Fruit fly (Drosophila melanogaster) whole organism, embryonic: ENCODE data around the gene CG3224.

ENCODE experiments used
- CG12769 ChIP-seq: fragments of 200-800 bp; sonication (Bioruptor generic); optimal IDR thresholded peaks from 2 replicates; lab custom pipeline; 2019; ENCODE audit warnings: missing biosample characterization, mild to moderate bottlenecking, missing genetic modification characterization, moderate library complexity
- CG12942 ChIP-seq: fragments of 200-800 bp; sonication (Bioruptor generic); optimal IDR thresholded peaks from 3 replicates; lab custom pipeline; 2016; ENCODE audit warnings: missing biosample characterization, missing genetic modification characterization
- CG15514 ChIP-seq: fragments of 200-800 bp; sonication (Bioruptor generic); optimal IDR thresholded peaks from 3 replicates; lab custom pipeline; 2017; ENCODE audit warnings: missing biosample characterization, missing genetic modification characterization, mild to moderate bottlenecking, moderate library complexity, missing genetic modification reagents
- CG1603 ChIP-seq: fragments of 200-800 bp; sonication (Bioruptor generic); optimal IDR thresholded peaks from 2 replicates; lab custom pipeline; 2019; ENCODE audit warnings: missing biosample characterization, mild to moderate bottlenecking, missing genetic modification characterization, moderate library complexity
- CG2199 ChIP-seq: fragments of 200-800 bp; sonication (Bioruptor generic); IDR thresholded peaks from 3 replicates; pipeline ENCODE4 v1.3.6; 2022; ENCODE audit warnings: missing biosample characterization, missing genetic modification characterization
- CG2678 ChIP-seq: fragments of 200-800 bp; sonication (Bioruptor generic); optimal IDR thresholded peaks from 3 replicates; lab custom pipeline; 2019; ENCODE audit warnings: missing biosample characterization, mild to moderate bottlenecking, missing genetic modification characterization, moderate library complexity
- CG30020 ChIP-seq: fragments of 200-800 bp; optimal IDR thresholded peaks from 2 replicates; lab custom pipeline; 2019; ENCODE audit warnings: missing biosample characterization, mild to moderate bottlenecking, missing genetic modification characterization, moderate library complexity
- CG7786 ChIP-seq: fragments of 200-800 bp; sonication (Bioruptor generic); optimal IDR thresholded peaks from 2 replicates; lab custom pipeline; 2016; ENCODE audit warnings: missing biosample characterization, missing genetic modification characterization
- CG8290 ChIP-seq, 3 experiments: fragments of 200-800 bp; sonication (Bioruptor generic); optimal IDR thresholded peaks; 2 replicates each; lab custom pipeline; 2016 to 2019; ENCODE audit warnings: missing biosample characterization in 3 of 3, missing genetic modification characterization in 3 of 3, mild to moderate bottlenecking in 2 of 3, moderate library complexity in 1 of 3
- CG9437 ChIP-seq: fragments of 200-800 bp; sonication (Bioruptor generic); optimal IDR thresholded peaks from 2 replicates; lab custom pipeline; 2018; ENCODE audit warnings: missing biosample characterization, mild to moderate bottlenecking, missing genetic modification characterization
- CrebB ChIP-seq: fragments of 200-800 bp; sonication (Bioruptor generic); optimal IDR thresholded peaks from 3 replicates; lab custom pipeline; 2018; ENCODE audit warnings: missing biosample characterization, mild to moderate bottlenecking, missing genetic modification characterization
- Dfd ChIP-seq, 2 experiments: fragments of >200 bp; optimal IDR thresholded peaks; 2 replicates each; lab custom pipeline; 2017; ENCODE audit warnings: missing biosample characterization in 2 of 2, missing genetic modification characterization in 2 of 2
- Drgx ChIP-seq: fragments of 200-800 bp; sonication (Bioruptor generic); IDR thresholded peaks from 2 replicates; pipeline ENCODE4 v1.3.6; 2022; ENCODE audit warnings: missing biosample characterization, missing genetic modification characterization
- Elba2 ChIP-seq: fragments of 200-800 bp; sonication (Bioruptor generic); optimal IDR thresholded peaks from 3 replicates; lab custom pipeline; 2016; ENCODE audit warnings: missing biosample characterization, missing genetic modification characterization
- GATAe ChIP-seq: fragments of 200-800 bp; sonication (Bioruptor generic); conservative IDR thresholded peaks from 2 replicates; pipeline ENCODE4 v1.3.6; 2022; ENCODE audit warnings: missing biosample characterization, missing genetic modification characterization
- HLH4C ChIP-seq: fragments of 200-800 bp; sonication (Bioruptor generic); IDR thresholded peaks from 3 replicates; pipeline ENCODE4 v1.3.6; 2022; ENCODE audit warnings: missing biosample characterization, missing genetic modification characterization; ENCODE audit not compliant: partially characterized antibody
- HmgZ ChIP-seq: fragments of 200-800 bp; sonication (Bioruptor generic); optimal IDR thresholded peaks from 2 replicates; lab custom pipeline; 2018; ENCODE audit warnings: missing biosample characterization, mild to moderate bottlenecking, missing genetic modification characterization
- Hmr ChIP-seq: fragments of 200-800 bp; sonication (Bioruptor generic); optimal IDR thresholded peaks from 3 replicates; lab custom pipeline; 2017; ENCODE audit warnings: mild to moderate bottlenecking, missing biosample characterization, missing genetic modification reagents, missing genetic modification characterization
- MBD-R2 ChIP-seq: fragments of 200-800 bp; sonication (Bioruptor generic); IDR thresholded peaks from 2 replicates; pipeline ENCODE4 v1.3.6; 2022; ENCODE audit warnings: missing biosample characterization, missing genetic modification characterization
- Med ChIP-seq: fragments of 200-800 bp; sonication (Bioruptor generic); peaks from one replicate; lab custom pipeline; 2016; ENCODE audit warnings: missing biosample characterization, missing genetic modification characterization, mild to moderate bottlenecking, inconsistent platforms, moderate library complexity
- Pdp1 ChIP-seq, 2 experiments: fragments of 200-800 bp; sonication (Bioruptor generic); optimal IDR thresholded peaks; 3 replicates each; lab custom pipeline; 2016; ENCODE audit warnings: missing biosample characterization in 2 of 2, missing genetic modification characterization in 2 of 2, mild to moderate bottlenecking in 1 of 2, moderate library complexity in 1 of 2
- Ssrp ChIP-seq: fragments of 200-800 bp; sonication (Bioruptor generic); optimal IDR thresholded peaks from 2 replicates; lab custom pipeline; 2018; ENCODE audit warnings: missing biosample characterization, mild to moderate bottlenecking, missing genetic modification characterization, moderate library complexity
- Trl ChIP-seq, 3 experiments: fragments of >200 bp in 2 of 3; fragments of 200-800 bp in 1 of 3; sonication (Bioruptor generic) in 1 of 3; optimal IDR thresholded peaks; 2 replicates in 1 of 3; 3 replicates in 2 of 3; lab custom pipeline; 2016 to 2017; ENCODE audit warnings: missing biosample characterization in 1 of 3, missing genetic modification characterization in 1 of 3
- bsh ChIP-seq, 2 experiments: fragments of 200-800 bp; sonication (Bioruptor generic); optimal IDR thresholded peaks; 2 replicates each; lab custom pipeline; 2017 to 2018; ENCODE audit warnings: mild to moderate bottlenecking in 2 of 2, missing biosample characterization in 2 of 2, missing genetic modification characterization in 2 of 2, moderate library complexity in 1 of 2
- caup ChIP-seq: fragments of 200-800 bp; sonication (Bioruptor generic); optimal IDR thresholded peaks from 3 replicates; lab custom pipeline; 2017; ENCODE audit warnings: missing biosample characterization, mild to moderate bottlenecking, missing genetic modification characterization, moderate library complexity; ENCODE audit not compliant: severe bottlenecking
- crc ChIP-seq: fragments of 200-800 bp; sonication (Bioruptor generic); optimal IDR thresholded peaks from 2 replicates; lab custom pipeline; 2016; ENCODE audit warnings: missing biosample characterization, missing genetic modification characterization
- crol ChIP-seq: fragments of 200-800 bp; sonication (Bioruptor generic); IDR thresholded peaks from 2 replicates; pipeline ENCODE4 v1.3.6; 2022; ENCODE audit warnings: missing biosample characterization, missing genetic modification characterization
- dmrt11E ChIP-seq: fragments of 200-800 bp; sonication (Bioruptor generic); optimal IDR thresholded peaks from 3 replicates; lab custom pipeline; 2018; ENCODE audit warnings: missing biosample characterization, mild to moderate bottlenecking, missing genetic modification characterization, moderate library complexity
- grau ChIP-seq: fragments of 200-800 bp; optimal IDR thresholded peaks from 3 replicates; lab custom pipeline; 2019; ENCODE audit warnings: missing biosample characterization, mild to moderate bottlenecking, missing genetic modification characterization, moderate library complexity
- kni ChIP-seq: fragments of 200-800 bp; sonication (Bioruptor generic); optimal IDR thresholded peaks from 3 replicates; lab custom pipeline; 2017; ENCODE audit warnings: mild to moderate bottlenecking, missing biosample characterization, missing genetic modification reagents, missing genetic modification characterization
- lab ChIP-seq: fragments of 200-800 bp; sonication (Bioruptor generic); optimal IDR thresholded peaks from 3 replicates; lab custom pipeline; 2017; ENCODE audit warnings: missing biosample characterization, missing genetic modification characterization, mild to moderate bottlenecking, moderate library complexity, missing genetic modification reagents
- mirr ChIP-seq: fragments of 200-800 bp; sonication (Bioruptor generic); optimal IDR thresholded peaks from 3 replicates; lab custom pipeline; 2018; ENCODE audit warnings: missing biosample characterization, mild to moderate bottlenecking, missing genetic modification characterization
- nom ChIP-seq: fragments of 200-800 bp; sonication (Bioruptor generic); optimal IDR thresholded peaks from 2 replicates; lab custom pipeline; 2017; ENCODE audit warnings: missing biosample characterization, missing genetic modification characterization, mild to moderate bottlenecking, moderate library complexity, missing genetic modification reagents
- prd ChIP-seq, 3 experiments: fragments of >200 bp in 2 of 3; fragments of 200-800 bp in 1 of 3; sonication (Bioruptor generic) in 1 of 3; optimal IDR thresholded peaks in 2 of 3; IDR thresholded peaks in 1 of 3; 2 replicates in 2 of 3; 3 replicates in 1 of 3; pipeline versions ENCODE4 v1.3.6 to Lab custom; 2017 to 2022; ENCODE audit warnings: missing biosample characterization in 1 of 3, missing genetic modification characterization in 1 of 3
- psq ChIP-seq: fragments of 200-800 bp; sonication (Bioruptor generic); optimal IDR thresholded peaks from 2 replicates; lab custom pipeline; 2017; ENCODE audit warnings: missing biosample characterization, missing genetic modification characterization
- sisA ChIP-seq: fragments of 200-800 bp; sonication (Bioruptor generic); IDR thresholded peaks from 2 replicates; pipeline ENCODE4 v1.3.6; 2022; ENCODE audit warnings: missing biosample characterization, missing genetic modification characterization
- stc ChIP-seq: fragments of 200-800 bp; sonication (Bioruptor generic); IDR thresholded peaks from 2 replicates; pipeline ENCODE4 v1.3.6; 2022; ENCODE audit warnings: missing biosample characterization, missing genetic modification characterization
- sug ChIP-seq: fragments of 200-800 bp; optimal IDR thresholded peaks from 2 replicates; lab custom pipeline; 2019; ENCODE audit warnings: missing biosample characterization, mild to moderate bottlenecking, missing genetic modification characterization, moderate library complexity
- tna ChIP-seq: fragments of 200-800 bp; sonication (Bioruptor generic); IDR thresholded peaks from 2 replicates; pipeline ENCODE4 v1.3.6; 2022; ENCODE audit warnings: missing biosample characterization, missing genetic modification characterization; ENCODE audit not compliant: partially characterized antibody
- toy ChIP-seq: fragments of 200-800 bp; sonication (Bioruptor generic); IDR thresholded peaks from 2 replicates; pipeline ENCODE4 v1.3.6; 2022; ENCODE audit warnings: missing biosample characterization, missing genetic modification characterization
- wdn ChIP-seq: fragments of 200-800 bp; sonication (Bioruptor generic); IDR thresholded peaks from 2 replicates; pipeline ENCODE4 v1.3.6; 2022; ENCODE audit warnings: missing biosample characterization, missing genetic modification characterization

CG3224 gene

DNA sequence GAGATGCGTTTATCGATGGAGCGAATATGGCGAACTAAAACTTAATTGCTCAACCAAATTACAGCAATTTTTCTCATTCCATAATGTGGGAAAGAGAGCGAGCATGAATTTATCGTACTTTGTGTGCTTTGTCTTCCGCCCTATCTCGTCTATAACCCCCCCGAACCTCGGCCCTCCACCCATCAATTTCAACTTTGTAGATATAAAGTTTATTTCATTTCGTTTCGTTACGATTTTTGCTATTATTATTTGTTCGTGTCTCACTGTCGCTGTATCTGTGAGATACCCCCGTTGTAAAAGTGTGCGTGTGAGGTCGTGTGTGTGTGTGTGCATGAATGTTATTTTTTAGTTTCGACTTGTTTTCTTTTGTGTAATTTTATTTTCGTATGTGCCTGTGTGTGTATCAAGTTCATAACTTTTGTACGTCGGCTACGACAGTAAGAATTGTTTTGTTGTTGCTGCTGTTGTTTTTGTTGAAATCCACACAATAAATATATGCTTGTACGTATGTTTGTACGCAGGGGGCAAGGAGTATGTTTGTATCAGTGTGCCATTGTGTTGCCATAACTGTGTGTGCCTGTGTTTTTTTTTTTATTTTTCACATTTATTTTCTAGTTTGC, 47.4 kb upstream of the CG3224 start (continued):
- TF ChIP-seq mirr (GFP tag; lab: Kevin White, UChicago) = peak; percentile 91
- peak; percentile 13 for TF ChIP-seq sug (tag; lab: Kevin White, UChicago)
- TF ChIP-seq tna (GFP tag; lab: Robert Waterston, UW) = no peak
- no peak for TF ChIP-seq HmgZ (tag; lab: Kevin White, UChicago)
- peak; percentile 32 for TF ChIP-seq lab (GFP tag; lab: Kevin White, UChicago)
- TF ChIP-seq Pdp1 (GFP tag; optimal IDR thresholded peaks at IDR 0.05; lab: Kevin White, UChicago) = peak in 1 of 2 experiments; percentile 15
- peak; percentile 66 for TF ChIP-seq Med
- TF ChIP-seq HLH4C (GFP tag; lab: Robert Waterston, UW) = peak; percentile 45; the same call in 1 of the 3 replicates
- no peak for TF ChIP-seq CrebB (tag; lab: Kevin White, UChicago)
- TF ChIP-seq caup (GFP tag; lab: Kevin White, UChicago) = peak; percentile 23
- TF ChIP-seq Elba2 (GFP tag; lab: Kevin White, UChicago) = no peak

DNA sequence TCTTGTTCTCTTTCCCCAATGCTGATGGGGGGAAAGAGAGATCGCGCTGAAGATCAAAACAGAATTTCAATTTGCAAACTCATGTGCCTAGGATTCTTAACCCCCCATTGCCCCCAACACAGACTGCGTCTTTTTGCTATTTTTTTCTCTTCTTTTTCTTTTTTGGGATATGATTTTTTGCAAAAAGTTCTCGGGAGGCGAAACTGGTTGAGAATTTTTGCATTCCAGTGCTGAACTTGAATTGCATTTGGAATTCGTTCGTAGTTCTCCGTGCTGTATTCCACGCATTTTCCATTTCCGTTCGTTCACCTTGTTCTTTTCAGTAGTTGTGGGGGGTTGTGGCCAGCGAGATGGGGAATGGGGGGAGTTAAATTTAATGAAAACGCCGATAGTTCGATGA, 46.9 kb upstream of the CG3224 start:
- peak in 1 of 2 experiments; percentile 8 for TF ChIP-seq Trl (optimal IDR thresholded peaks at IDR 0.05; lab: Kevin White, UChicago)
- no peak for TF ChIP-seq Trl (GFP tag; optimal IDR thresholded peaks at IDR 0.05; lab: Kevin White, UChicago)
- no peak for TF ChIP-seq CG12942 (GFP tag; lab: Kevin White, UChicago)
- TF ChIP-seq nom = peak; percentile 87
- TF ChIP-seq Drgx (GFP tag; lab: Robert Waterston, UW) = peak; percentile 56
- no peak for TF ChIP-seq toy (GFP tag; lab: Robert Waterston, UW)
- TF ChIP-seq bsh (GFP tag; optimal IDR thresholded peaks at IDR 0.05; lab: Kevin White, UChicago) = peak in 1 of 2 experiments; percentile 73

DNA sequence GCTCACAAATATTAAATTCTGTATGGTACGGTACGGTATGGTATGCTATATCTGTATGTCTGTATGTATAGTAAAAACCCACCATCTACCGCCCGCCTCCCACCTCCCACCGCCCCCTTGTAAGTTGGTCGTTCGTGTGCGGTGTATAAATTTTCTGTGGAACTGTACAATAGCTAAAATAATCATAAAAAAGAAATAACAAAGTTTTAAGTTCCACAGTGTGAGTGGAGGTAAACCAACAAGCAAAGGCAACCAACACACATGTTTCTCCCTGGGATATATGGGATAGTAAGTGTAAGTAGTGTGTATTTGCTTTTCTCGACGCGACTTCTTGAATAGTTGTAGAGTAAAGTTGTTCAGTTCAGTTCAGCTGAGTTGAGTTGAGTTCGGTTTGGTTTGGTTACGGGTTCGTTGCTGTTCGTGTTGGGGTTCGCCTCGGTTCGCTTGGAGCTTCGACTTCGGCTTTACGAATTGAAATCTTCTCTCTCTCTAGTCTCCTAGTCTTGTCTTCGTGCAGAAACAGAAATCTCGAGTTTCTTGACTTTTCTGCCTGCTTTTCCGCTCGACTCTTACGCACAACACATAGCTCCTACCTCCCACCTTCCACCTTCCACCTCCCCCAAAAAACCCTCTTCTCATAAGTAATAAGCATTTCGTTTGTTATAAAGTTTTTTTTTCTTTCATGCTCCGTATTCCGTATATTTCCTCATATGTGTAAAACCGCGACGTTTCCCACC, 45.5 kb upstream of the CG3224 start:
- peak; percentile 91 for TF ChIP-seq CG12769 (tag; lab: Kevin White, UChicago)
- TF ChIP-seq Med = peak; percentile 6
- no peak for TF ChIP-seq GATAe (GFP tag; lab: Robert Waterston, UW)
- no peak for TF ChIP-seq Dfd (GFP tag; optimal IDR thresholded peaks at IDR 0.05; lab: Kevin White, UChicago)
- TF ChIP-seq Pdp1 (GFP tag; optimal IDR thresholded peaks at IDR 0.05; lab: Kevin White, UChicago) = peak in 1 of 2 experiments; percentile 14
- TF ChIP-seq CG2199 (GFP tag; lab: Robert Waterston, UW) = peak; percentile 44; the same call in 1 of the 3 replicates
- peak; percentile 24 for TF ChIP-seq CG15514
- no peak for TF ChIP-seq CG30020 (tag; lab: Kevin White, UChicago)
- no peak for TF ChIP-seq sisA
- TF ChIP-seq stc (GFP tag; lab: Robert Waterston, UW) = no peak
- peak; percentile 22 for TF ChIP-seq CG2678
- TF ChIP-seq Ssrp (tag; lab: Kevin White, UChicago) = no peak
- TF ChIP-seq psq (GFP tag; lab: Kevin White, UChicago) = peak; percentile 31
- TF ChIP-seq CG9437 = no peak
- no peak for TF ChIP-seq MBD-R2 (GFP tag; lab: Robert Waterston, UW)
- TF ChIP-seq CG8290 (GFP tag; optimal IDR thresholded peaks at IDR 0.05; lab: Kevin White, UChicago) = no peak
- peak in 1 of 2 experiments; percentile 32 for TF ChIP-seq CG8290 (tag; optimal IDR thresholded peaks at IDR 0.05; lab: Kevin White, UChicago)
- TF ChIP-seq crc = no peak
- no peak for TF ChIP-seq wdn
- peak; percentile 27 for TF ChIP-seq Hmr
- TF ChIP-seq CG1603 (tag; lab: Kevin White, UChicago) = peak; percentile 6
- peak; percentile 74 for TF ChIP-seq crol (GFP tag; lab: Robert Waterston, UW)
- peak; percentile 39 for TF ChIP-seq kni
- no peak for TF ChIP-seq CG7786
- peak; percentile 20 for TF ChIP-seq caup (GFP tag; lab: Kevin White, UChicago)
- no peak for TF ChIP-seq dmrt11E
- peak; percentile 59 for TF ChIP-seq mirr (GFP tag; lab: Kevin White, UChicago)
- TF ChIP-seq prd (optimal IDR thresholded peaks at IDR 0.05; lab: Kevin White, UChicago) = no peak
- no peak for TF ChIP-seq prd (GFP tag; IDR thresholded peaks at IDR 0.05; lab: Robert Waterston, UW)
- peak; percentile 16 for TF ChIP-seq grau (tag; lab: Kevin White, UChicago)
